Fruit fly (Drosophila melanogaster) whole organism, embryonic: ENCODE data around the gene CG7304.

Source experiments
- ATbp ChIP-seq: fragments of 200-800 bp; sonication (Bioruptor generic); optimal IDR thresholded peaks from 2 replicates; lab custom pipeline; 2017; ENCODE audit warnings: missing biosample characterization, mild to moderate bottlenecking, missing genetic modification characterization, missing genetic modification reagents
- CG11247 ChIP-seq: fragments of 200-800 bp; sonication (Bioruptor generic); IDR thresholded peaks from 2 replicates; pipeline ENCODE4 v1.3.6; 2022; ENCODE audit warnings: missing biosample characterization, missing genetic modification characterization
- CG11456 ChIP-seq: fragments of 200-800 bp; sonication (Bioruptor generic); IDR thresholded peaks from 3 replicates; pipeline ENCODE4 v1.3.6; 2022; ENCODE audit warnings: missing biosample characterization, missing genetic modification characterization
- CG11695 ChIP-seq: fragments of 200-800 bp; sonication (Bioruptor generic); IDR thresholded peaks from 3 replicates; pipeline ENCODE4 v1.3.6; 2022; ENCODE audit warnings: missing biosample characterization, missing genetic modification characterization
- CG13296 ChIP-seq: fragments of 200-800 bp; sonication (Bioruptor generic); optimal IDR thresholded peaks from 3 replicates; lab custom pipeline; 2018; ENCODE audit warnings: missing biosample characterization, mild to moderate bottlenecking, missing genetic modification characterization
- CG14014 ChIP-seq: fragments of 200-800 bp; sonication (Bioruptor generic); IDR thresholded peaks from 2 replicates; pipeline ENCODE4 v1.3.6; 2022; ENCODE audit warnings: missing biosample characterization, missing genetic modification characterization
- CG15011 ChIP-seq: fragments of 200-800 bp; sonication (Bioruptor generic); optimal IDR thresholded peaks from 3 replicates; lab custom pipeline; 2018; ENCODE audit warnings: missing biosample characterization, mild to moderate bottlenecking, missing genetic modification characterization
- CG15514 ChIP-seq: fragments of 200-800 bp; sonication (Bioruptor generic); optimal IDR thresholded peaks from 3 replicates; lab custom pipeline; 2017; ENCODE audit warnings: missing biosample characterization, missing genetic modification characterization, mild to moderate bottlenecking, moderate library complexity, missing genetic modification reagents
- CG1602 ChIP-seq: fragments of 200-800 bp; sonication (Bioruptor generic); optimal IDR thresholded peaks from 3 replicates; lab custom pipeline; 2016; ENCODE audit warnings: missing biosample characterization, missing genetic modification characterization
- CG17359 ChIP-seq: fragments of 200-800 bp; sonication (Bioruptor generic); optimal IDR thresholded peaks from 3 replicates; lab custom pipeline; 2018; ENCODE audit warnings: missing biosample characterization, mild to moderate bottlenecking, missing genetic modification characterization, moderate library complexity
- CG17612 ChIP-seq: fragments of 200-800 bp; sonication (Bioruptor generic); IDR thresholded peaks from 2 replicates; pipeline ENCODE4 v1.3.6; 2022; ENCODE audit warnings: missing biosample characterization, missing genetic modification characterization
- CG1832 ChIP-seq: fragments of 200-800 bp; sonication (Bioruptor generic); optimal IDR thresholded peaks from 2 replicates; lab custom pipeline; 2017; ENCODE audit warnings: missing biosample characterization, mild to moderate bottlenecking, missing genetic modification characterization, inconsistent platforms
- CG3407 ChIP-seq: fragments of 200-800 bp; sonication (Bioruptor generic); optimal IDR thresholded peaks from 2 replicates; lab custom pipeline; 2018; ENCODE audit warnings: missing biosample characterization, mild to moderate bottlenecking, missing genetic modification characterization
- CG6813 ChIP-seq: fragments of 200-800 bp; sonication (Bioruptor generic); optimal IDR thresholded peaks from 2 replicates; lab custom pipeline; 2017; ENCODE audit warnings: missing biosample characterization, missing genetic modification characterization, mild to moderate bottlenecking, moderate library complexity, missing genetic modification reagents
- CG6854 ChIP-seq: fragments of 200-800 bp; sonication (Bioruptor generic); optimal IDR thresholded peaks from 3 replicates; lab custom pipeline; 2017; ENCODE audit warnings: missing biosample characterization, mild to moderate bottlenecking, missing genetic modification characterization
- CG7271 ChIP-seq: fragments of 200-800 bp; sonication (Bioruptor generic); optimal IDR thresholded peaks from 2 replicates; lab custom pipeline; 2018; ENCODE audit warnings: missing biosample characterization, mild to moderate bottlenecking, missing genetic modification characterization, moderate library complexity
- Dbx ChIP-seq: fragments of 200-800 bp; sonication (Bioruptor generic); IDR thresholded peaks from 3 replicates; pipeline ENCODE4 v1.3.6; 2022; ENCODE audit warnings: missing biosample characterization, missing genetic modification characterization
- Dp ChIP-seq: fragments of 200-800 bp; sonication (Bioruptor generic); optimal IDR thresholded peaks from 2 replicates; lab custom pipeline; 2018; ENCODE audit warnings: missing biosample characterization, mild to moderate bottlenecking, missing genetic modification characterization, moderate library complexity
- HLHmδ ChIP-seq: fragments of 200-800 bp; sonication (Bioruptor generic); optimal IDR thresholded peaks from 2 replicates; lab custom pipeline; 2018; ENCODE audit warnings: missing biosample characterization, mild to moderate bottlenecking, missing genetic modification characterization, moderate library complexity
- Lhr ChIP-seq: fragments of 200-800 bp; sonication (Bioruptor generic); optimal IDR thresholded peaks from 3 replicates; lab custom pipeline; 2017; ENCODE audit warnings: mild to moderate bottlenecking, missing biosample characterization, missing genetic modification reagents, missing genetic modification characterization
- Mes4 ChIP-seq: fragments of 200-800 bp; sonication (Bioruptor generic); optimal IDR thresholded peaks from 2 replicates; lab custom pipeline; 2016; ENCODE audit warnings: missing biosample characterization, missing genetic modification characterization
- Myb ChIP-seq: fragments of 200-800 bp; sonication (Bioruptor generic); optimal IDR thresholded peaks from 2 replicates; lab custom pipeline; 2016; ENCODE audit warnings: missing biosample characterization, missing genetic modification characterization
- NFAT ChIP-seq: fragments of 200-800 bp; sonication (Bioruptor generic); IDR thresholded peaks from 2 replicates; pipeline ENCODE4 v1.3.6; 2022; ENCODE audit warnings: missing biosample characterization, missing genetic modification characterization
- Nf-YA ChIP-seq: fragments of 200-800 bp; sonication (Bioruptor generic); IDR thresholded peaks from 2 replicates; pipeline ENCODE4 v1.3.6; 2022; ENCODE audit warnings: missing biosample characterization, missing genetic modification characterization
- Oli ChIP-seq: fragments of 200-800 bp; sonication (Bioruptor generic); optimal IDR thresholded peaks from 2 replicates; lab custom pipeline; 2018; ENCODE audit warnings: missing biosample characterization, mild to moderate bottlenecking, missing genetic modification characterization, moderate library complexity
- Side ChIP-seq: fragments of 200-800 bp; sonication (Bioruptor generic); optimal IDR thresholded peaks from 2 replicates; lab custom pipeline; 2016; ENCODE audit warnings: missing biosample characterization, missing genetic modification characterization
- Six4 ChIP-seq: fragments of 200-800 bp; sonication (Bioruptor generic); optimal IDR thresholded peaks from 2 replicates; lab custom pipeline; 2016; ENCODE audit warnings: missing biosample characterization, missing genetic modification characterization
- Sox100B ChIP-seq: fragments of 200-800 bp; sonication (Bioruptor generic); optimal IDR thresholded peaks from 3 replicates; lab custom pipeline; 2018; ENCODE audit warnings: missing biosample characterization, mild to moderate bottlenecking, missing genetic modification characterization
- Tbp ChIP-seq: fragments of >200 bp; optimal IDR thresholded peaks from 2 replicates; lab custom pipeline; 2018; ENCODE audit warnings: missing biosample characterization, missing genetic modification characterization
- Vsx1 ChIP-seq: fragments of 200-800 bp; sonication (Bioruptor generic); optimal IDR thresholded peaks from 2 replicates; lab custom pipeline; 2017; ENCODE audit warnings: missing biosample characterization, mild to moderate bottlenecking, missing genetic modification characterization, missing genetic modification reagents
- ase ChIP-seq: fragments of 200-800 bp; sonication (Bioruptor generic); IDR thresholded peaks from 3 replicates; pipeline ENCODE4 v1.3.6; 2022; ENCODE audit warnings: missing biosample characterization, missing genetic modification characterization
- az2 ChIP-seq: fragments of 200-800 bp; sonication (Bioruptor generic); optimal IDR thresholded peaks from 3 replicates; lab custom pipeline; 2016; ENCODE audit warnings: missing biosample characterization, missing genetic modification characterization
- chn ChIP-seq: fragments of 200-800 bp; sonication (Bioruptor generic); optimal IDR thresholded peaks from 2 replicates; lab custom pipeline; 2016; ENCODE audit warnings: missing biosample characterization, missing genetic modification characterization
- crp ChIP-seq, 2 experiments: fragments of 200-800 bp; sonication (Bioruptor generic); optimal IDR thresholded peaks; 2 replicates in 1 of 2; 3 replicates in 1 of 2; lab custom pipeline; 2017; ENCODE audit warnings: missing biosample characterization in 2 of 2, missing genetic modification characterization in 2 of 2, mild to moderate bottlenecking in 1 of 2, moderate library complexity in 1 of 2
- dmrt99B ChIP-seq: fragments of 200-800 bp; sonication (Bioruptor generic); optimal IDR thresholded peaks from 2 replicates; lab custom pipeline; 2018; ENCODE audit warnings: missing biosample characterization, mild to moderate bottlenecking, missing genetic modification characterization, moderate library complexity
- fru ChIP-seq: fragments of >200 bp; optimal IDR thresholded peaks from 2 replicates; lab custom pipeline; 2017
- grn ChIP-seq: fragments of 200-800 bp; sonication (Bioruptor generic); optimal IDR thresholded peaks from 3 replicates; lab custom pipeline; 2017; ENCODE audit warnings: missing biosample characterization, missing genetic modification characterization
- gsb-n ChIP-seq: fragments of 200-800 bp; sonication (Bioruptor generic); optimal IDR thresholded peaks from 3 replicates; lab custom pipeline; 2018; ENCODE audit warnings: missing biosample characterization, mild to moderate bottlenecking, missing genetic modification characterization
- gt ChIP-seq: fragments of 200-800 bp; sonication (Bioruptor generic); IDR thresholded peaks from 2 replicates; pipeline ENCODE4 v1.3.6; 2022; ENCODE audit warnings: missing biosample characterization, missing genetic modification characterization
- insv ChIP-seq, 2 experiments: fragments of 200-800 bp; sonication (Bioruptor generic); optimal IDR thresholded peaks; 3 replicates each; lab custom pipeline; 2016 to 2018; ENCODE audit warnings: missing biosample characterization in 2 of 2, missing genetic modification characterization in 2 of 2
- kay ChIP-seq: fragments of 200-800 bp; sonication (Bioruptor generic); optimal IDR thresholded peaks from 2 replicates; lab custom pipeline; 2016; ENCODE audit warnings: missing biosample characterization, missing genetic modification characterization
- p53 ChIP-seq: fragments of 200-800 bp; sonication (Bioruptor generic); optimal IDR thresholded peaks from 2 replicates; lab custom pipeline; 2016; ENCODE audit warnings: missing biosample characterization, missing genetic modification characterization
- pan ChIP-seq, 4 experiments: fragments of >200 bp in 3 of 4; fragments of 200-800 bp in 1 of 4; sonication (Bioruptor generic) in 1 of 4; optimal IDR thresholded peaks in 3 of 4; IDR thresholded peaks in 1 of 4; 2 replicates each; pipeline versions ENCODE4 v1.3.6 to Lab custom; 2017 to 2022; ENCODE audit warnings: missing biosample characterization in 2 of 4, missing genetic modification characterization in 2 of 4, mixed read lengths in 1 of 4
- prd ChIP-seq, 3 experiments: fragments of >200 bp in 2 of 3; fragments of 200-800 bp in 1 of 3; sonication (Bioruptor generic) in 1 of 3; optimal IDR thresholded peaks in 2 of 3; IDR thresholded peaks in 1 of 3; 2 replicates in 2 of 3; 3 replicates in 1 of 3; pipeline versions ENCODE4 v1.3.6 to Lab custom; 2017 to 2022; ENCODE audit warnings: missing biosample characterization in 1 of 3, missing genetic modification characterization in 1 of 3
- sens ChIP-seq: fragments of 200-800 bp; sonication (Bioruptor generic); peaks from one replicate; lab custom pipeline; 2016; ENCODE audit warnings: missing biosample characterization, missing genetic modification characterization
- seq ChIP-seq: fragments of 200-800 bp; sonication (Bioruptor generic); IDR thresholded peaks from 2 replicates; pipeline ENCODE4 v1.3.6; 2022; ENCODE audit warnings: missing biosample characterization, missing genetic modification characterization
- trem ChIP-seq: fragments of 200-800 bp; optimal IDR thresholded peaks from 3 replicates; lab custom pipeline; 2019; ENCODE audit warnings: missing biosample characterization, mild to moderate bottlenecking, missing genetic modification characterization, moderate library complexity
- unpg ChIP-seq: fragments of 200-800 bp; sonication (Bioruptor generic); optimal IDR thresholded peaks from 3 replicates; lab custom pipeline; 2018; ENCODE audit warnings: missing biosample characterization, mild to moderate bottlenecking, missing genetic modification characterization, moderate library complexity
- vfl ChIP-seq: fragments of 200-800 bp; sonication (Bioruptor generic); optimal IDR thresholded peaks from 2 replicates; lab custom pipeline; 2016; ENCODE audit warnings: missing biosample characterization, missing genetic modification characterization

Gene CG7304

DNA sequence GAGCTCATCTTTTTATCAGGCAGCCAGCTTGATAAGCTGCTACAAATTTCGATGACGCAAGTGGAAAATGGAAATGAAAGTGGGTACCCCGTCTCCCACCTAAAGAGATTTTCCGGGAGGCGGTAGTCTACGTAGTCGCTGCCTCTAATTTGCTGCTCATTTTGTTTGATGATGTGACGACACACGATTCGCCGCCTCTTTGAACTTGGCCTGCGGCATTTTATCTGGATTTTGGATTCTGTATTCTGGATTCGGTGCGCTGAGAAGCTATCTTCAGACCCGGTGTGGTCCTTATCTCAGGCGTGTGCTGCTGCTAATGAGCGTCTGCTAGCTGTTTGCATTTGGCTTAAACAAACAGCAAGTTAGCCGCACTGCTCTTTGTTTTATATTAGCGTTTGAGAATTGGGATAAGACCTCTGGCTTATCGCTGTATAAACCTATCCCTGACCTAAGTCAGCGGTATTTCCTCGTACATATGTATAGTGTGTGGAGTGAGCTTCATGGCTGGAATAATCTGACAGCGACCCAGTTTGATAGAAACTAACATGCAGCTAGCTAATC lies 34.5 kb downstream of the CG7304 start (continued):
- peak; percentile 64 for TF ChIP-seq CG7271 (tag; lab: Kevin White, UChicago)
- peak in 1 of 2 experiments; percentile 2 for TF ChIP-seq crp (GFP tag; optimal IDR thresholded peaks at IDR 0.05; lab: Kevin White, UChicago)
- TF ChIP-seq dmrt99B = peak; percentile 20
- TF ChIP-seq vfl (GFP tag; lab: Kevin White, UChicago) = no peak
- TF ChIP-seq Side (GFP tag; lab: Kevin White, UChicago) = peak; percentile 73
- peak; percentile 17 for TF ChIP-seq az2
- peak; percentile 43 for TF ChIP-seq gsb-n (tag; lab: Kevin White, UChicago)
- TF ChIP-seq CG15514 (GFP tag; lab: Kevin White, UChicago) = peak; percentile 62
- 0 out of 2 replicates have a peak, but pooled peaks have one; percentile 50 for TF ChIP-seq CG17612 (GFP tag; lab: Robert Waterston, UW)
- peak; percentile 84 for TF ChIP-seq CG6813 (GFP tag; lab: Kevin White, UChicago)
- peak; percentile 41 for TF ChIP-seq CG1602 (GFP tag; lab: Kevin White, UChicago)
- peak; percentile 48 for TF ChIP-seq CG15011
- TF ChIP-seq CG11456 (GFP tag; lab: Robert Waterston, UW) = peak; percentile 63; the same call in 2 of the 3 replicates
- peak; percentile 6 for TF ChIP-seq trem (tag; lab: Kevin White, UChicago)
- TF ChIP-seq CG6854 = peak; percentile 44
- TF ChIP-seq CG17359 (tag; lab: Kevin White, UChicago) = peak; percentile 75
- TF ChIP-seq Six4 (GFP tag; lab: Kevin White, UChicago) = no peak
- TF ChIP-seq kay (GFP tag; lab: Kevin White, UChicago) = peak; percentile 60
- peak; percentile 51 for TF ChIP-seq CG11247 (GFP tag; lab: Robert Waterston, UW)
- TF ChIP-seq Sox100B (GFP tag; lab: Kevin White, UChicago) = peak; percentile 42
- TF ChIP-seq CG14014 (GFP tag; lab: Robert Waterston, UW) = peak; percentile 47; the same call in 1 of the 2 replicates
- peak; percentile 71 for TF ChIP-seq seq
- TF ChIP-seq ATbp (GFP tag; lab: Kevin White, UChicago) = peak; percentile 87
- peak in 1 of 2 experiments; percentile 13 for TF ChIP-seq insv (GFP tag; optimal IDR thresholded peaks at IDR 0.05; lab: Kevin White, UChicago)
- TF ChIP-seq Myb (GFP tag; lab: Kevin White, UChicago) = peak; percentile 21
- peak; percentile 2 for TF ChIP-seq HLHmδ (GFP tag; lab: Kevin White, UChicago)
- TF ChIP-seq p53 = peak; percentile 24
- peak; percentile 12 for TF ChIP-seq Oli
- no peak for TF ChIP-seq gt (GFP tag; lab: Robert Waterston, UW)
- peak; percentile 45 for TF ChIP-seq Lhr (GFP tag; lab: Kevin White, UChicago)
- no peak for TF ChIP-seq fru (lab: Kevin White, UChicago)
- peak; percentile 39 for TF ChIP-seq chn
- no peak for TF ChIP-seq NFAT
- peak; percentile 74 for TF ChIP-seq Vsx1 (GFP tag; lab: Kevin White, UChicago)
- TF ChIP-seq Dp (GFP tag; lab: Kevin White, UChicago) = no peak
- no peak for TF ChIP-seq CG1832 (GFP tag; lab: Kevin White, UChicago)
- TF ChIP-seq unpg = peak; percentile 34
- peak; percentile 47; the same call in 1 of the 3 replicates for TF ChIP-seq Dbx (GFP tag; lab: Robert Waterston, UW)
- no peak for TF ChIP-seq pan (optimal IDR thresholded peaks at IDR 0.05; lab: Kevin White, UChicago)
- TF ChIP-seq pan (GFP tag; optimal IDR thresholded peaks at IDR 0.05 in 1 of 2, IDR thresholded peaks at IDR 0.05 in 1 of 2) = peak in 1 of 2 experiments; percentile 16
- TF ChIP-seq CG11695 (GFP tag; lab: Robert Waterston, UW) = peak; percentile 60; the same call in 1 of the 3 replicates
- TF ChIP-seq CG13296 (GFP tag; lab: Kevin White, UChicago) = peak; percentile 60
- TF ChIP-seq Nf-YA (GFP tag; lab: Robert Waterston, UW) = peak; percentile 69; the same call in 1 of the 2 replicates
- 0 out of 3 replicates have a peak, but pooled peaks have one; percentile 22 for TF ChIP-seq ase
- peak; percentile 58 for TF ChIP-seq Mes4
- TF ChIP-seq prd (optimal IDR thresholded peaks at IDR 0.05; lab: Kevin White, UChicago) = no peak
- TF ChIP-seq prd (GFP tag; IDR thresholded peaks at IDR 0.05; lab: Robert Waterston, UW) = peak; percentile 61; the same call in 2 of the 3 replicates
- peak; percentile 77 for TF ChIP-seq CG3407 (GFP tag; lab: Kevin White, UChicago)
- TF ChIP-seq sens = peak; percentile 97
- peak; percentile 77 for TF ChIP-seq grn (GFP tag; lab: Kevin White, UChicago)
- TF ChIP-seq Tbp (GFP tag; lab: Kevin White, UChicago) = no peak
